Worm (Caenorhabditis elegans): ENCODE data around the gene C49H3.6.
A peak's percentile ranks its signal among the peaks of the same experiment; 100 is the strongest.

DNA sequence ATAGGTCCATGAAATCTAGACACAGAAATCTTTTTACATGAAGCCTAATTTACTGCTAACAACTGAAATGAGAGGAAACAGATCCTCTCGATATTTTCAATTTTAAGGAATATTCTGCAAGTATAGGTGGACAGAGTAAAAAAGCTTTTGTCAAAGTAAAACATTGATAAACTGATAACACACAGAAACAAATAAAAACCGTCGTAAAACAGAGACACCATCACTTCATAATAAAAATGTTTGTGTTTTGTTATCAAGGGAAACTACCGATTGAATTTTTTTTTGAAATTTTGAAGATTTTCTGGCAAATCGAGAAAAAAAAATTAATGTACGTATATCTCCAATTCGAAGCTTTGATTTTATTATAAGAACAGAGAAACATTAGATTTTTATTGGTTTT, 22.4 kb upstream of the C49H3.6 start:
- TF ChIP-seq aly-2 (tag; optimal IDR thresholded peaks at IDR 0.05) (no peak), nhr-12 (tag; optimal IDR thresholded peaks at IDR 0.05) (no peak), pha-4 (tag; optimal IDR thresholded peaks at IDR 0.05) (peak; percentile 4), fkh-10 (GFP tag; optimal IDR thresholded peaks at IDR 0.05) (no peak), egl-27 (tag; optimal IDR thresholded peaks at IDR 0.05) (no peak), lin-39 (tag; optimal IDR thresholded peaks at IDR 0.05) (no peak), ceh-28 (tag; optimal IDR thresholded peaks at IDR 0.05) (no peak), jun-1 (tag; optimal IDR thresholded peaks at IDR 0.05) (no peak), sea-2 (GFP tag; optimal IDR thresholded peaks at IDR 0.05) (no peak), unc-39 (tag; optimal IDR thresholded peaks at IDR 0.05) (no peak), tbx-2 (tag; optimal IDR thresholded peaks at IDR 0.05) (no peak), elt-1 (tag; optimal IDR thresholded peaks at IDR 0.05) (no peak), elt-3 (tag; optimal IDR thresholded peaks at IDR 0.05) (no peak), unc-62 (GFP tag; optimal IDR thresholded peaks at IDR 0.05) (no peak)
